Worm (Caenorhabditis elegans) whole organism, late embryonic: ENCODE measurements around the gene dsb-2.
A peak's percentile ranks its signal among the peaks of the same experiment; 100 is the strongest.

Source experiments
- ceh-30 ChIP-seq: fragments of 150-350 bp; optimal IDR thresholded peaks from 2 replicates; lab custom pipeline; 2014; ENCODE audit warnings: missing biosample characterization, missing genetic modification characterization
- ceh-6 ChIP-seq: fragments of 200-800 bp; sonication (Bioruptor generic); optimal IDR thresholded peaks from 2 replicates; lab custom pipeline; 2018; ENCODE audit warnings: mild to moderate bottlenecking, missing genetic modification characterization, missing compliant biosample characterization
- dve-1 ChIP-seq: sonication (generic microtip); optimal IDR thresholded peaks from 2 replicates; lab custom pipeline; 2017; ENCODE audit warnings: antibody characterized with exemption, mild to moderate bottlenecking, missing genetic modification characterization, missing compliant biosample characterization
- fkh-10 ChIP-seq: fragments of 150-350 bp; optimal IDR thresholded peaks from 2 replicates; lab custom pipeline; 2014; ENCODE audit warnings: missing biosample characterization, missing genetic modification reagents, missing genetic modification characterization
- hlh-8 ChIP-seq: sonication (generic microtip); optimal IDR thresholded peaks from 2 replicates; lab custom pipeline; 2016; ENCODE audit warnings: missing genotype, missing genetic modification characterization, missing compliant biosample characterization
- nfya-1 ChIP-seq: sonication (generic microtip); optimal IDR thresholded peaks from 2 replicates; lab custom pipeline; 2017; ENCODE audit warnings: missing genetic modification characterization, mild to moderate bottlenecking, missing compliant biosample characterization, antibody characterized with exemption, moderate library complexity
- nhr-11 ChIP-seq: fragments of 150-350 bp; optimal IDR thresholded peaks from 2 replicates; lab custom pipeline; 2014; ENCODE audit warnings: missing biosample characterization, missing genetic modification characterization
- pax-1 ChIP-seq: fragments of 150-350 bp; optimal IDR thresholded peaks from 2 replicates; lab custom pipeline; 2014; ENCODE audit warnings: missing biosample characterization, missing genetic modification characterization
- pqm-1 ChIP-seq: sonication (generic microtip); optimal IDR thresholded peaks from 2 replicates; lab custom pipeline; 2016; ENCODE audit warnings: missing genetic modification characterization, missing compliant biosample characterization
- rnt-1 ChIP-seq: sonication (generic microtip); optimal IDR thresholded peaks from 2 replicates; lab custom pipeline; 2016; ENCODE audit warnings: missing genetic modification characterization, missing compliant biosample characterization
- sox-4 ChIP-seq: sonication (generic microtip); optimal IDR thresholded peaks from 2 replicates; lab custom pipeline; 2017; ENCODE audit warnings: mild to moderate bottlenecking, missing genetic modification characterization, inconsistent platforms, missing compliant biosample characterization

DNA sequence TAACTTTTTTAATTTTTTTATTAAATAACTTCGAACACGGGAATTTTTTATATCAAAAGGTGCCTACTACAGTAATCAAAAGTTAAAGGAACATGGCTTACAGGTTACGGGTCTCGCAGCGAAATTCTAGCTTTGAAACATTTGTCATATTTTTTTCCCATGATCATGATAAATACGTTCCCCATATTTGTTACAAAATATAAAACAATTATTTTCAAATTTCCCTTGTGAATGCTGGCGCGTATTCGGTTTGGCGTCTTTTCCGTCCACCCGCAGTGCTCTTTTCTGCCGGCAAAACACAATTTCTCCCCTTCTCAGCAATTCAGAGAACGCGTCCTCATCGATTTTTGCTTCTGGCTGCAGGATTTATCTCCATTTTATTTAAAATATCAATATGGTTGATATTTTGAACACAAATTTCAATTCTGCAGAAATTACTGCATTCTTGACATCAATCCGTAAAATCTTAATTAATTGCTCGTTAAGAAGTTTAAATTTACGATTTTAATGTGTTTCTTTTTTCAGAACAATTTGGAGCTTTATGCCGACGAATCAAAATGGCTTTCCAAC, 45.6 kb upstream of the dsb-2 start, which contains the start of gene imb-2:
- TF ChIP-seq ceh-6 (GFP tag; lab: Kevin White, UChicago) (no peak), hlh-8 (no peak), nhr-11 (no peak), nfya-1 (tag; lab: Kevin White, UChicago) (peak; percentile 33), pax-1 (no peak), ceh-30 (tag; lab: Kevin White, UChicago) (no peak), pqm-1 (no peak), dve-1 (tag; lab: Kevin White, UChicago) (no peak), sox-4 (tag; lab: Kevin White, UChicago) (no peak), fkh-10 (GFP tag; lab: Kevin White, UChicago) (no peak), rnt-1 (tag; lab: Kevin White, UChicago) (no peak)
